Fruit fly (Drosophila melanogaster) whole organism, embryonic: ENCODE results near the gene comm.
A peak's percentile ranks its signal among the peaks of the same experiment; 100 is the strongest.

Source experiments
- Aef1 ChIP-seq: fragments of 200-800 bp; sonication (Bioruptor generic); IDR thresholded peaks from 3 replicates; pipeline ENCODE4 v1.3.6; 2022; ENCODE audit warnings: missing biosample characterization, missing genetic modification characterization
- CG10209 ChIP-seq: fragments of 200-800 bp; sonication (Bioruptor generic); optimal IDR thresholded peaks from 3 replicates; lab custom pipeline; 2017; ENCODE audit warnings: missing biosample characterization, mild to moderate bottlenecking, missing genetic modification characterization, missing genetic modification reagents
- CG10267 ChIP-seq: fragments of 200-800 bp; sonication (Bioruptor generic); optimal IDR thresholded peaks from 2 replicates; lab custom pipeline; 2018; ENCODE audit warnings: missing biosample characterization, mild to moderate bottlenecking, missing genetic modification characterization, moderate library complexity
- CG10462 ChIP-seq: fragments of 200-800 bp; sonication (Bioruptor generic); optimal IDR thresholded peaks from 2 replicates; lab custom pipeline; 2016; ENCODE audit warnings: missing biosample characterization, missing genetic modification characterization
- CG10654 ChIP-seq: fragments of 200-800 bp; sonication (Bioruptor generic); optimal IDR thresholded peaks from 2 replicates; lab custom pipeline; 2016; ENCODE audit warnings: missing biosample characterization, missing genetic modification characterization
- CG11093 ChIP-seq: fragments of 200-800 bp; sonication (Bioruptor generic); IDR thresholded peaks from 3 replicates; pipeline ENCODE4 v1.3.6; 2022; ENCODE audit warnings: missing biosample characterization, missing genetic modification characterization
- CG11696 ChIP-seq: fragments of 200-800 bp; sonication (Bioruptor generic); IDR thresholded peaks from 2 replicates; pipeline ENCODE4 v1.3.6; 2022; ENCODE audit warnings: missing biosample characterization, missing genetic modification characterization
- CG12155 ChIP-seq: fragments of 200-800 bp; sonication (Bioruptor generic); optimal IDR thresholded peaks from 3 replicates; lab custom pipeline; 2016; ENCODE audit warnings: missing biosample characterization, missing genetic modification characterization
- CG1233 ChIP-seq: fragments of 200-800 bp; sonication (Bioruptor generic); optimal IDR thresholded peaks from 4 replicates; lab custom pipeline; 2018; ENCODE audit warnings: missing biosample characterization, mild to moderate bottlenecking, missing genetic modification characterization
- CG17802 ChIP-seq: fragments of 200-800 bp; sonication (Bioruptor generic); optimal IDR thresholded peaks from 2 replicates; lab custom pipeline; 2018; ENCODE audit warnings: missing biosample characterization, mild to moderate bottlenecking, missing genetic modification characterization, moderate library complexity
- CG17912 ChIP-seq: fragments of 200-800 bp; sonication (Bioruptor generic); optimal IDR thresholded peaks from 2 replicates; lab custom pipeline; 2018; ENCODE audit warnings: missing biosample characterization, mild to moderate bottlenecking, missing genetic modification characterization
- CG33557 ChIP-seq: fragments of 200-800 bp; sonication (Bioruptor generic); optimal IDR thresholded peaks from 2 replicates; lab custom pipeline; 2019; ENCODE audit warnings: missing biosample characterization, mild to moderate bottlenecking, missing genetic modification characterization, moderate library complexity
- CG3847 ChIP-seq: fragments of 200-800 bp; sonication (Bioruptor generic); IDR thresholded peaks from 2 replicates; pipeline ENCODE4 v1.3.6; 2022; ENCODE audit warnings: missing biosample characterization, missing genetic modification characterization
- CG4617 ChIP-seq: fragments of 200-800 bp; sonication (Bioruptor generic); optimal IDR thresholded peaks from 3 replicates; lab custom pipeline; 2016; ENCODE audit warnings: missing biosample characterization, missing genetic modification characterization, borderline replicate concordance
- CG4820 ChIP-seq: fragments of 200-800 bp; sonication (Bioruptor generic); optimal IDR thresholded peaks from 3 replicates; lab custom pipeline; 2016; ENCODE audit warnings: missing biosample characterization, missing genetic modification characterization
- CG5180 ChIP-seq: fragments of 200-800 bp; sonication (Bioruptor generic); optimal IDR thresholded peaks from 3 replicates; lab custom pipeline; 2017; ENCODE audit warnings: missing biosample characterization, missing genetic modification characterization, mild to moderate bottlenecking, moderate library complexity, missing genetic modification reagents
- CG6689 ChIP-seq: fragments of 200-800 bp; sonication (Bioruptor generic); IDR thresholded peaks from 2 replicates; pipeline ENCODE4 v1.3.6; 2022; ENCODE audit warnings: missing biosample characterization, missing genetic modification characterization
- CG6813 ChIP-seq: fragments of 200-800 bp; sonication (Bioruptor generic); optimal IDR thresholded peaks from 2 replicates; lab custom pipeline; 2017; ENCODE audit warnings: missing biosample characterization, missing genetic modification characterization, mild to moderate bottlenecking, moderate library complexity, missing genetic modification reagents
- Camta ChIP-seq: fragments of 200-800 bp; sonication (Bioruptor generic); optimal IDR thresholded peaks from 2 replicates; lab custom pipeline; 2016; ENCODE audit warnings: missing biosample characterization, missing genetic modification characterization
- Fer1 ChIP-seq: fragments of 200-800 bp; sonication (Bioruptor generic); optimal IDR thresholded peaks from 2 replicates; lab custom pipeline; 2017; ENCODE audit warnings: missing biosample characterization, mild to moderate bottlenecking, missing genetic modification characterization
- Fer2 ChIP-seq: fragments of 200-800 bp; sonication (Bioruptor generic); optimal IDR thresholded peaks from 2 replicates; lab custom pipeline; 2018; ENCODE audit warnings: missing biosample characterization, mild to moderate bottlenecking, missing genetic modification characterization, moderate library complexity
- H15 ChIP-seq: fragments of 200-800 bp; sonication (Bioruptor generic); IDR thresholded peaks from 3 replicates; pipeline ENCODE4 v1.3.6; 2022; ENCODE audit warnings: missing biosample characterization, missing genetic modification characterization
- HLHmδ ChIP-seq: fragments of 200-800 bp; sonication (Bioruptor generic); optimal IDR thresholded peaks from 2 replicates; lab custom pipeline; 2018; ENCODE audit warnings: missing biosample characterization, mild to moderate bottlenecking, missing genetic modification characterization, moderate library complexity
- Hey ChIP-seq: fragments of 200-800 bp; sonication (Bioruptor generic); optimal IDR thresholded peaks from 3 replicates; lab custom pipeline; 2018; ENCODE audit warnings: missing biosample characterization, mild to moderate bottlenecking, missing genetic modification characterization
- Med ChIP-seq: fragments of 200-800 bp; sonication (Bioruptor generic); peaks from one replicate; lab custom pipeline; 2016; ENCODE audit warnings: missing biosample characterization, missing genetic modification characterization, mild to moderate bottlenecking, inconsistent platforms, moderate library complexity
- Nf-YA ChIP-seq: fragments of 200-800 bp; sonication (Bioruptor generic); IDR thresholded peaks from 2 replicates; pipeline ENCODE4 v1.3.6; 2022; ENCODE audit warnings: missing biosample characterization, missing genetic modification characterization
- Spps ChIP-seq: fragments of 200-800 bp; sonication (Bioruptor generic); optimal IDR thresholded peaks from 2 replicates; lab custom pipeline; 2018; ENCODE audit warnings: missing biosample characterization, mild to moderate bottlenecking, missing genetic modification characterization
- ap ChIP-seq: fragments of 200-800 bp; sonication (Bioruptor generic); IDR thresholded peaks from 2 replicates; pipeline ENCODE4 v1.3.6; 2022; ENCODE audit warnings: missing biosample characterization, missing genetic modification characterization
- ci ChIP-seq: fragments of 200-800 bp; sonication (Bioruptor generic); IDR thresholded peaks from 3 replicates; pipeline ENCODE4 v1.3.6; 2022; ENCODE audit warnings: missing biosample characterization, missing genetic modification characterization
- dmrt11E ChIP-seq: fragments of 200-800 bp; sonication (Bioruptor generic); optimal IDR thresholded peaks from 3 replicates; lab custom pipeline; 2018; ENCODE audit warnings: missing biosample characterization, mild to moderate bottlenecking, missing genetic modification characterization, moderate library complexity
- ewg ChIP-seq: fragments of 200-800 bp; sonication (Bioruptor generic); optimal IDR thresholded peaks from 3 replicates; lab custom pipeline; 2017; ENCODE audit warnings: mild to moderate bottlenecking, missing biosample characterization, missing genetic modification reagents, missing genetic modification characterization
- exex ChIP-seq: fragments of 200-800 bp; sonication (Bioruptor generic); optimal IDR thresholded peaks from 4 replicates; lab custom pipeline; 2018; ENCODE audit warnings: missing biosample characterization, mild to moderate bottlenecking, missing genetic modification characterization, moderate library complexity
- fd102C ChIP-seq: fragments of 200-800 bp; sonication (Bioruptor generic); optimal IDR thresholded peaks from 2 replicates; lab custom pipeline; 2018; ENCODE audit warnings: missing biosample characterization, mild to moderate bottlenecking, missing genetic modification characterization, moderate library complexity
- gem ChIP-seq: fragments of 200-800 bp; sonication (Bioruptor generic); optimal IDR thresholded peaks from 2 replicates; lab custom pipeline; 2019; ENCODE audit warnings: missing biosample characterization, mild to moderate bottlenecking, missing genetic modification characterization, moderate library complexity
- grau ChIP-seq: fragments of 200-800 bp; optimal IDR thresholded peaks from 3 replicates; lab custom pipeline; 2019; ENCODE audit warnings: missing biosample characterization, mild to moderate bottlenecking, missing genetic modification characterization, moderate library complexity
- gro ChIP-seq: fragments of 200-800 bp; sonication (Bioruptor generic); optimal IDR thresholded peaks from 2 replicates; lab custom pipeline; 2016; ENCODE audit warnings: missing biosample characterization, missing genetic modification characterization
- hbn ChIP-seq: fragments of 200-800 bp; sonication (Bioruptor generic); IDR thresholded peaks from 2 replicates; pipeline ENCODE4 v1.3.6; 2022; ENCODE audit warnings: missing biosample characterization, missing genetic modification characterization; ENCODE audit not compliant: partially characterized antibody
- ind ChIP-seq: fragments of 200-800 bp; sonication (Bioruptor generic); optimal IDR thresholded peaks from 3 replicates; lab custom pipeline; 2016; ENCODE audit warnings: missing biosample characterization, missing genetic modification characterization
- jigr1 ChIP-seq: fragments of 200-800 bp; sonication (Bioruptor generic); IDR thresholded peaks from 3 replicates; pipeline ENCODE4 v1.3.6; 2022; ENCODE audit warnings: missing biosample characterization, missing genetic modification characterization
- lab ChIP-seq: fragments of 200-800 bp; sonication (Bioruptor generic); optimal IDR thresholded peaks from 3 replicates; lab custom pipeline; 2017; ENCODE audit warnings: missing biosample characterization, missing genetic modification characterization, mild to moderate bottlenecking, moderate library complexity, missing genetic modification reagents
- lbe ChIP-seq: fragments of 200-800 bp; sonication (Bioruptor generic); optimal IDR thresholded peaks from 2 replicates; lab custom pipeline; 2016; ENCODE audit warnings: missing biosample characterization, mild to moderate bottlenecking, missing genetic modification characterization
- mld ChIP-seq: fragments of 200-800 bp; sonication (Bioruptor generic); IDR thresholded peaks from 3 replicates; pipeline ENCODE4 v1.3.6; 2022; ENCODE audit warnings: missing biosample characterization, missing genetic modification characterization; ENCODE audit not compliant: partially characterized antibody
- onecut ChIP-seq: fragments of 200-800 bp; sonication (Bioruptor generic); IDR thresholded peaks from 2 replicates; pipeline ENCODE4 v1.3.6; 2022; ENCODE audit warnings: missing biosample characterization, missing genetic modification characterization
- pzg ChIP-seq: fragments of 200-800 bp; sonication (Bioruptor generic); optimal IDR thresholded peaks from 3 replicates; lab custom pipeline; 2018; ENCODE audit warnings: missing biosample characterization, mild to moderate bottlenecking, missing genetic modification characterization, moderate library complexity
- stc ChIP-seq: fragments of 200-800 bp; sonication (Bioruptor generic); IDR thresholded peaks from 2 replicates; pipeline ENCODE4 v1.3.6; 2022; ENCODE audit warnings: missing biosample characterization, missing genetic modification characterization
- tin ChIP-seq: fragments of 200-800 bp; sonication (Bioruptor generic); optimal IDR thresholded peaks from 3 replicates; lab custom pipeline; 2016; ENCODE audit warnings: missing biosample characterization, missing genetic modification characterization
- vvl ChIP-seq: fragments of 200-800 bp; sonication (Bioruptor generic); IDR thresholded peaks from 2 replicates; pipeline ENCODE4 v1.3.6; 2022; ENCODE audit warnings: missing biosample characterization, missing genetic modification characterization
- wdn ChIP-seq: fragments of 200-800 bp; sonication (Bioruptor generic); IDR thresholded peaks from 2 replicates; pipeline ENCODE4 v1.3.6; 2022; ENCODE audit warnings: missing biosample characterization, missing genetic modification characterization
- wek ChIP-seq: fragments of 200-800 bp; sonication (Bioruptor generic); optimal IDR thresholded peaks from 3 replicates; lab custom pipeline; 2018; ENCODE audit warnings: missing biosample characterization, mild to moderate bottlenecking, missing genetic modification characterization, moderate library complexity
- zen ChIP-seq: fragments of 200-800 bp; sonication (Bioruptor generic); optimal IDR thresholded peaks from 3 replicates; lab custom pipeline; 2018; ENCODE audit warnings: missing biosample characterization, mild to moderate bottlenecking, missing genetic modification characterization, moderate library complexity

Gene comm

DNA sequence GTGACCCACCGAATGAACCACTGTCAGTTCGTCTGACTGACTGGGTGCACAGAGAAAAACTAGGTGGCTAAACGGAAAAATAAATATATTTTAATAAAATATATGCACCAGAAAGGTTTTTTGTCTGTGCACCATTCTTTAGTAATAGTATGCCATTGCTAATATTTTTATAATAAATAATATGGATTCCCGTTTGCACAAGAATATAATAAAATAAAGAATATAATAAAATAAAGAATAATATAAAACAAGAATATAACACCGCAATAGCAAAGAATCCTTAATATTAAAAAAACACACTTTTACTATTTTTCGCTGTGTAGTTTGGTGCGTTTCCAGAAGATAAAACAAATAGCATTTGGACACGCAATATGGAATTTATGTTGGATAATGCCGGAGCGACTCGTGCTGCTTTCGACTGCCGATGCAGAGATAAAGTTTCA is 40.7 kb upstream of the comm start (continued):
- TF ChIP-seq Fer2 (no peak), dmrt11E (tag; lab: Kevin White, UChicago) (peak; percentile 90), CG1233 (GFP tag; lab: Kevin White, UChicago) (peak; percentile 50), grau (tag; lab: Kevin White, UChicago) (peak; percentile 74), CG12155 (GFP tag; lab: Kevin White, UChicago) (peak; percentile 34), CG10654 (peak; percentile 50), Hey (tag; lab: Kevin White, UChicago) (no peak), exex (tag; lab: Kevin White, UChicago) (no peak), CG11093 (GFP tag; lab: Robert Waterston, UW) (no peak), CG5180 (GFP tag; lab: Kevin White, UChicago) (peak; percentile 28), CG11696 (GFP tag; lab: Robert Waterston, UW) (no peak), lab (GFP tag; lab: Kevin White, UChicago) (peak; percentile 76), ind (peak; percentile 37), gem (peak; percentile 81), zen (tag; lab: Kevin White, UChicago) (peak; percentile 66), CG10267 (tag; lab: Kevin White, UChicago) (peak; percentile 78), Fer1 (GFP tag; lab: Kevin White, UChicago) (peak; percentile 43), Camta (GFP tag; lab: Kevin White, UChicago) (no peak), ap (GFP tag; lab: Robert Waterston, UW) (peak; percentile 24; the same call in 1 of the 2 replicates), HLHmδ (GFP tag; lab: Kevin White, UChicago) (no peak), CG3847 (GFP tag; lab: Robert Waterston, UW) (0 out of 2 replicates have a peak, but pooled peaks have one; percentile 4), hbn (GFP tag; lab: Robert Waterston, UW) (no peak), mld (GFP tag; lab: Robert Waterston, UW) (no peak), CG10209 (GFP tag; lab: Kevin White, UChicago) (peak; percentile 82), ci (GFP tag; lab: Robert Waterston, UW) (peak; percentile 19; the same call in 1 of the 3 replicates), CG33557 (GFP tag; lab: Kevin White, UChicago) (peak; percentile 74), ewg (GFP tag; lab: Kevin White, UChicago) (peak; percentile 47), pzg (GFP tag; lab: Kevin White, UChicago) (no peak), Nf-YA (GFP tag; lab: Robert Waterston, UW) (no peak), CG6813 (GFP tag; lab: Kevin White, UChicago) (peak; percentile 44), H15 (GFP tag; lab: Robert Waterston, UW) (no peak), onecut (GFP tag; lab: Robert Waterston, UW) (peak; percentile 33), CG4617 (no peak), gro (GFP tag; lab: Kevin White, UChicago) (no peak), CG6689 (GFP tag; lab: Robert Waterston, UW) (peak; percentile 64), CG17912 (GFP tag; lab: Kevin White, UChicago) (no peak), Spps (tag; lab: Kevin White, UChicago) (peak; percentile 78), CG4820 (GFP tag; lab: Kevin White, UChicago) (peak; percentile 71), jigr1 (no peak), wdn (GFP tag; lab: Robert Waterston, UW) (no peak), CG10462 (GFP tag; lab: Kevin White, UChicago) (peak; percentile 32), stc (peak; percentile 57; the same call in 1 of the 2 replicates), vvl (GFP tag; lab: Robert Waterston, UW) (peak; percentile 69), CG17802 (tag; lab: Kevin White, UChicago) (peak; percentile 15), fd102C (no peak), lbe (no peak), wek (GFP tag; lab: Kevin White, UChicago) (no peak), tin (GFP tag; lab: Kevin White, UChicago) (peak; percentile 72), Med (GFP tag; lab: Kevin White, UChicago) (peak; percentile 7), Aef1 (GFP tag; lab: Robert Waterston, UW) (0 out of 3 replicates have a peak, but pooled peaks have one; percentile 26)
